Comparison of ENCODE assay signal across 3 worm cellular contexts in the genomic region with DNA sequence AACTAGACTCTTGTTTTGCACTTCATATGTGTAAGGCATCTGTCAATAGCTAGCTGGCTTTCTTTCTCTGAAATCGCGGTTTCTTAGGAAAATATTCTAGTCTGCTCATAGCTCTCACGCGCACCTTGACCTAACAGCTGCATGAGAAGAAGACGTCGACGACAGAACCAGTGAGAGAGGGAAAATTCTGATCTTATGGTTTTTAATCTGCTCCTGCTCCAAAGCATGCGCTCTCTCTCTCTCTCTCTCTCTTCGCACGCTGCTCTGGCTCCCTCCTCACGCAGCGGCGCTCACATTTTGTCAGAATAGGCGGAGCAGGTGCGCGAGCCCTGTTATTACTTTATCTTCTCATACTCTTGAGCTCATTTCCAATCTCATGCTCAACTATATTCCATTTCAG.
TF ChIP-seq lines count a peak whose summit lies in the region.

No protein-coding gene starts in this region.

TF ChIP-seq in whole organism, L1 larva, 84 proteins besides CTCF, POLR2A, EP300 and RAD21 (continued from another document and continues in another):
- TF ChIP-seq unc-130 (tag; optimal IDR thresholded peaks at IDR 0.05; lab: Kevin White, UChicago) (no peak), elt-2 (tag; optimal IDR thresholded peaks at IDR 0.05; lab: Kevin White, UChicago) (no peak), nhr-90 (tag; optimal IDR thresholded peaks at IDR 0.05; lab: Kevin White, UChicago; ENCODE audit: poor library complexity) (no peak), unc-62 (GFP tag; optimal IDR thresholded peaks at IDR 0.05; lab: Kevin White, UChicago) (no peak), C04F5.9 (tag; optimal IDR thresholded peaks at IDR 0.05; lab: Kevin White, UChicago) (no peak), swsn-7 (tag; optimal IDR thresholded peaks at IDR 0.05; lab: Kevin White, UChicago) (peak; percentile 52), sptf-1 (tag; optimal IDR thresholded peaks at IDR 0.05; lab: Kevin White, UChicago) (no peak), lir-3 (tag; optimal IDR thresholded peaks at IDR 0.05; lab: Kevin White, UChicago; ENCODE audit: poor library complexity) (no peak), efl-1 (optimal IDR thresholded peaks at IDR 0.05; lab: Kevin White, UChicago) (peak in 1 of 2 experiments; percentile 3), efl-1 (GFP tag; optimal IDR thresholded peaks at IDR 0.05 in 1 of 2; lab: Kevin White, UChicago) (peak in 1 of 2 experiments; percentile 19), unc-86 (tag; optimal IDR thresholded peaks at IDR 0.05; lab: Kevin White, UChicago) (peak; percentile 44), grh-1 (GFP tag; IDR thresholded peaks at IDR 0.05; lab: Robert Waterston, UW) (no peak), fkh-4 (tag; optimal IDR thresholded peaks at IDR 0.05; lab: Kevin White, UChicago; ENCODE audit: borderline replicate concordance) (no peak), nhr-19 (GFP tag; conservative IDR thresholded peaks at IDR 0.05; lab: Robert Waterston, UW) (no peak), lsy-2 (tag; optimal IDR thresholded peaks at IDR 0.05; lab: Kevin White, UChicago) (peak; percentile 29 to 31), ceh-90 (tag; optimal IDR thresholded peaks at IDR 0.05; lab: Kevin White, UChicago) (no peak), alr-1 (tag; optimal IDR thresholded peaks at IDR 0.05; lab: Kevin White, UChicago; ENCODE audit: borderline replicate concordance) (no peak), nhr-71 (tag; optimal IDR thresholded peaks at IDR 0.05; lab: Kevin White, UChicago) (peak; percentile 85), hpl-2 (GFP tag; optimal IDR thresholded peaks at IDR 0.05; lab: Kevin White, UChicago) (no peak), ceh-8 (GFP tag; optimal IDR thresholded peaks at IDR 0.05; lab: Kevin White, UChicago) (no peak), rnt-1 (tag; optimal IDR thresholded peaks at IDR 0.05; lab: Kevin White, UChicago) (no peak), C16A3.4 (tag; optimal IDR thresholded peaks at IDR 0.05; lab: Kevin White, UChicago) (no peak), ceh-63 (GFP tag; optimal IDR thresholded peaks at IDR 0.05; lab: Kevin White, UChicago) (no peak), aha-1 (tag; optimal IDR thresholded peaks at IDR 0.05; lab: Kevin White, UChicago) (no peak), xbp-1 (tag; optimal IDR thresholded peaks at IDR 0.05; lab: Kevin White, UChicago) (peak; percentile 14), nhr-12 (tag; optimal IDR thresholded peaks at IDR 0.05; lab: Kevin White, UChicago) (no peak), mef-2 (tag; optimal IDR thresholded peaks at IDR 0.05; lab: Kevin White, UChicago) (no peak), ztf-11 (tag; optimal IDR thresholded peaks at IDR 0.05; lab: Kevin White, UChicago) (no peak), lin-35 (GFP tag; optimal IDR thresholded peaks at IDR 0.05; lab: Kevin White, UChicago) (no peak), F16B12.6 (tag; optimal IDR thresholded peaks at IDR 0.05; lab: Kevin White, UChicago) (no peak), lin-15B (tag; optimal IDR thresholded peaks at IDR 0.05; lab: Kevin White, UChicago) (no peak), sup-37 (GFP tag; optimal IDR thresholded peaks at IDR 0.05; lab: Kevin White, UChicago) (no peak), C34B4.2 (tag; optimal IDR thresholded peaks at IDR 0.05; lab: Kevin White, UChicago) (no peak), egl-27 (tag; optimal IDR thresholded peaks at IDR 0.05; lab: Kevin White, UChicago) (no peak), jun-1 (tag; optimal IDR thresholded peaks at IDR 0.05; lab: Kevin White, UChicago) (peak; percentile 21), lin-14 (GFP tag; optimal IDR thresholded peaks at IDR 0.05; lab: Kevin White, UChicago) (peak; percentile 67), zip-4 (GFP tag; optimal IDR thresholded peaks at IDR 0.05; lab: Kevin White, UChicago) (no peak), fos-1 (tag; optimal IDR thresholded peaks at IDR 0.05; lab: Kevin White, UChicago) (no peak), pax-3 (tag; optimal IDR thresholded peaks at IDR 0.05; lab: Kevin White, UChicago) (no peak), snpc-4 (tag; optimal IDR thresholded peaks at IDR 0.05; lab: Kevin White, UChicago) (no peak), tlp-1 (tag; optimal IDR thresholded peaks at IDR 0.05; lab: Kevin White, UChicago) (no peak), nhr-47 (tag; optimal IDR thresholded peaks at IDR 0.05; lab: Kevin White, UChicago) (peak; percentile 75), irx-1 (tag; optimal IDR thresholded peaks at IDR 0.05; lab: Kevin White, UChicago) (no peak), skn-1 (tag; optimal IDR thresholded peaks at IDR 0.05; lab: Kevin White, UChicago) (no peak)

TF ChIP-seq in whole organism, L2 larva, 48 proteins besides CTCF, POLR2A, EP300 and RAD21 (continued from another document):
- TF ChIP-seq skn-1 (tag; optimal IDR thresholded peaks at IDR 0.05; lab: Kevin White, UChicago) (no peak), aly-2 (tag; optimal IDR thresholded peaks at IDR 0.05; lab: Kevin White, UChicago) (no peak), egl-27 (tag; optimal IDR thresholded peaks at IDR 0.05; lab: Kevin White, UChicago) (no peak), elt-1 (tag; optimal IDR thresholded peaks at IDR 0.05; lab: Kevin White, UChicago) (no peak), crh-2 (tag; optimal IDR thresholded peaks at IDR 0.05; lab: Kevin White, UChicago) (no peak), sma-3 (GFP tag; optimal IDR thresholded peaks at IDR 0.05; lab: Kevin White, UChicago) (no peak), Y55F3AM.14 (GFP tag; optimal IDR thresholded peaks at IDR 0.05; lab: Kevin White, UChicago) (peak; percentile 23), nhr-12 (tag; optimal IDR thresholded peaks at IDR 0.05; lab: Kevin White, UChicago) (no peak), ZK546.5 (tag; optimal IDR thresholded peaks at IDR 0.05; lab: Kevin White, UChicago) (no peak), lin-11 (tag; optimal IDR thresholded peaks at IDR 0.05; lab: Kevin White, UChicago) (peak; percentile 14), nhr-6 (tag; optimal IDR thresholded peaks at IDR 0.05; lab: Kevin White, UChicago) (peak; percentile 52), elt-3 (tag; optimal IDR thresholded peaks at IDR 0.05; lab: Kevin White, UChicago) (no peak), F13H6.1 (tag; optimal IDR thresholded peaks at IDR 0.05; lab: Kevin White, UChicago) (peak; percentile 34), alr-1 (tag; optimal IDR thresholded peaks at IDR 0.05; lab: Kevin White, UChicago) (no peak), zag-1 (tag; optimal IDR thresholded peaks at IDR 0.05; lab: Kevin White, UChicago) (no peak), ceh-16 (tag; optimal IDR thresholded peaks at IDR 0.05; lab: Kevin White, UChicago) (no peak), ztf-1 (GFP tag; conservative IDR thresholded peaks at IDR 0.05; lab: Robert Waterston, UW) (no peak), gmeb-1 (tag; optimal IDR thresholded peaks at IDR 0.05; lab: Kevin White, UChicago) (no peak), nhr-25 (tag; optimal IDR thresholded peaks at IDR 0.05; lab: Kevin White, UChicago) (no peak), unc-55 (GFP tag; optimal IDR thresholded peaks at IDR 0.05; lab: Kevin White, UChicago) (no peak), ama-1 (optimal IDR thresholded peaks at IDR 0.05; lab: Kevin White, UChicago) (peak; percentile 33), mbf-1 (tag; optimal IDR thresholded peaks at IDR 0.05; lab: Kevin White, UChicago) (no peak), sma-9 (GFP tag; optimal IDR thresholded peaks at IDR 0.05; lab: Kevin White, UChicago) (peak; percentile 29), sma-9 (tag; optimal IDR thresholded peaks at IDR 0.05; lab: Kevin White, UChicago) (no peak), mdl-1 (tag; optimal IDR thresholded peaks at IDR 0.05; lab: Kevin White, UChicago) (no peak), lsy-2 (tag; optimal IDR thresholded peaks at IDR 0.05; lab: Kevin White, UChicago) (peak in 1 of 2 experiments; percentile 21), R02D3.7 (tag; optimal IDR thresholded peaks at IDR 0.05; lab: Kevin White, UChicago) (no peak)

TF ChIP-seq in whole organism, L4 larva, 104 proteins besides CTCF, POLR2A, EP300 and RAD21 (continued from another document):
- peak; percentile 66 for TF ChIP-seq set-16 (GFP tag; IDR thresholded peaks at IDR 0.05; lab: Robert Waterston, UW)
- TF ChIP-seq aha-1 (tag; lab: Kevin White, UChicago) = no peak
- TF ChIP-seq T26A8.4 (GFP tag; IDR thresholded peaks at IDR 0.05; lab: Robert Waterston, UW) = no peak
